Worm (Caenorhabditis elegans) whole organism, midembryonic: ENCODE results near the gene cyb-2.1.

Source experiments
- T22C8.4 ChIP-seq: fragments of 200-800 bp; sonication (Bioruptor generic); IDR thresholded peaks from 2 replicates; pipeline ENCODE4 v1.3.6; 2022; ENCODE audit warnings: missing genetic modification characterization, missing compliant biosample characterization
- flt-1 ChIP-seq: fragments of 200-800 bp; sonication (Bioruptor generic); IDR thresholded peaks from 2 replicates; pipeline ENCODE4 v1.3.6; 2022; ENCODE audit warnings: missing genetic modification characterization, missing compliant biosample characterization

- TF ChIP-seq T22C8.4 (GFP tag; lab: Robert Waterston, UW) (no peak), flt-1 (GFP tag; lab: Robert Waterston, UW) (no peak)
Measured at ce11 chrIV:10978641-10979040, 7.1 kb upstream of the cyb-2.1 start.
